Fruit fly (Drosophila melanogaster) whole organism, embryonic: ENCODE measurements around the gene BckdhA.

Experiments used
- CG10366 ChIP-seq: fragments of 200-800 bp; sonication (Bioruptor generic); IDR thresholded peaks from 2 replicates; pipeline ENCODE4 v1.3.6; 2022; ENCODE audit warnings: missing biosample characterization, missing genetic modification characterization
- CG13296 ChIP-seq: fragments of 200-800 bp; sonication (Bioruptor generic); optimal IDR thresholded peaks from 3 replicates; lab custom pipeline; 2018; ENCODE audit warnings: missing biosample characterization, mild to moderate bottlenecking, missing genetic modification characterization
- CG13624 ChIP-seq: fragments of 200-800 bp; sonication (Bioruptor generic); optimal IDR thresholded peaks from 2 replicates; lab custom pipeline; 2016; ENCODE audit warnings: missing biosample characterization, missing genetic modification characterization
- CG15269 ChIP-seq: fragments of 200-800 bp; sonication (Bioruptor generic); optimal IDR thresholded peaks from 2 replicates; lab custom pipeline; 2018; ENCODE audit warnings: missing biosample characterization, mild to moderate bottlenecking, missing genetic modification characterization, moderate library complexity
- CG15696 ChIP-seq: fragments of 200-800 bp; sonication (Bioruptor generic); optimal IDR thresholded peaks from 2 replicates; lab custom pipeline; 2019; ENCODE audit warnings: missing biosample characterization, mild to moderate bottlenecking, missing genetic modification characterization, moderate library complexity
- CG18764 ChIP-seq: fragments of 200-800 bp; sonication (Bioruptor generic); optimal IDR thresholded peaks from 3 replicates; lab custom pipeline; 2016; ENCODE audit warnings: missing biosample characterization, missing genetic modification characterization
- CG2712 ChIP-seq: fragments of 200-800 bp; optimal IDR thresholded peaks from 3 replicates; lab custom pipeline; 2019; ENCODE audit warnings: missing biosample characterization, mild to moderate bottlenecking, missing genetic modification characterization, moderate library complexity
- CG5245 ChIP-seq: fragments of 200-800 bp; sonication (Bioruptor generic); optimal IDR thresholded peaks from 3 replicates; lab custom pipeline; 2016; ENCODE audit warnings: missing biosample characterization, missing genetic modification characterization
- CG6689 ChIP-seq: fragments of 200-800 bp; sonication (Bioruptor generic); IDR thresholded peaks from 2 replicates; pipeline ENCODE4 v1.3.6; 2022; ENCODE audit warnings: missing biosample characterization, missing genetic modification characterization
- CG6765 ChIP-seq: fragments of 200-800 bp; sonication (Bioruptor generic); optimal IDR thresholded peaks from 3 replicates; lab custom pipeline; 2017; ENCODE audit warnings: missing biosample characterization, mild to moderate bottlenecking, missing genetic modification characterization
- CG6791 ChIP-seq: fragments of 200-800 bp; sonication (Bioruptor generic); IDR thresholded peaks from 3 replicates; pipeline ENCODE4 v1.3.6; 2022; ENCODE audit warnings: missing biosample characterization, missing genetic modification characterization; ENCODE audit not compliant: partially characterized antibody
- CG6813 ChIP-seq: fragments of 200-800 bp; sonication (Bioruptor generic); optimal IDR thresholded peaks from 2 replicates; lab custom pipeline; 2017; ENCODE audit warnings: missing biosample characterization, missing genetic modification characterization, mild to moderate bottlenecking, moderate library complexity, missing genetic modification reagents
- CG7556 ChIP-seq: fragments of 200-800 bp; sonication (Bioruptor generic); optimal IDR thresholded peaks from 2 replicates; lab custom pipeline; 2017; ENCODE audit warnings: missing biosample characterization, mild to moderate bottlenecking, missing genetic modification characterization
- CG8388 ChIP-seq: fragments of 200-800 bp; sonication (Bioruptor generic); optimal IDR thresholded peaks from 2 replicates; lab custom pipeline; 2019; ENCODE audit warnings: missing biosample characterization, mild to moderate bottlenecking, missing genetic modification characterization, moderate library complexity
- CG9876 ChIP-seq: fragments of 200-800 bp; sonication (Bioruptor generic); optimal IDR thresholded peaks from 2 replicates; lab custom pipeline; 2016; ENCODE audit warnings: missing biosample characterization, missing genetic modification characterization
- CG9932 ChIP-seq: fragments of 200-800 bp; sonication (Bioruptor generic); IDR thresholded peaks from 2 replicates; pipeline ENCODE4 v1.3.6; 2022; ENCODE audit warnings: missing biosample characterization, missing genetic modification characterization
- CoRest ChIP-seq: fragments of 200-800 bp; sonication (Bioruptor generic); optimal IDR thresholded peaks from 3 replicates; lab custom pipeline; 2018; ENCODE audit warnings: missing biosample characterization, mild to moderate bottlenecking, missing genetic modification characterization, moderate library complexity
- D ChIP-seq, 2 experiments: fragments of 200-800 bp in 1 of 2; fragments of >200 bp in 1 of 2; sonication (Bioruptor generic) in 1 of 2; optimal IDR thresholded peaks; 2 replicates in 1 of 2; 3 replicates in 1 of 2; lab custom pipeline; 2017; ENCODE audit warnings: mild to moderate bottlenecking in 1 of 2, missing biosample characterization in 1 of 2, missing genetic modification characterization in 1 of 2, missing genetic modification reagents in 1 of 2
- Dip3 ChIP-seq: fragments of 200-800 bp; sonication (Bioruptor generic); optimal IDR thresholded peaks from 3 replicates; lab custom pipeline; 2016; ENCODE audit warnings: missing biosample characterization, missing genetic modification characterization
- Ets97D ChIP-seq: fragments of 200-800 bp; sonication (Bioruptor generic); optimal IDR thresholded peaks from 3 replicates; lab custom pipeline; 2016; ENCODE audit warnings: missing biosample characterization, missing genetic modification characterization
- Fer3 ChIP-seq: fragments of 200-800 bp; sonication (Bioruptor generic); optimal IDR thresholded peaks from 2 replicates; lab custom pipeline; 2018; ENCODE audit warnings: missing biosample characterization, mild to moderate bottlenecking, missing genetic modification characterization, moderate library complexity
- HHEX ChIP-seq: fragments of 200-800 bp; sonication (Bioruptor generic); optimal IDR thresholded peaks from 3 replicates; lab custom pipeline; 2017; ENCODE audit warnings: missing biosample characterization, mild to moderate bottlenecking, missing genetic modification characterization, missing genetic modification reagents
- HLH4C ChIP-seq: fragments of 200-800 bp; sonication (Bioruptor generic); IDR thresholded peaks from 3 replicates; pipeline ENCODE4 v1.3.6; 2022; ENCODE audit warnings: missing biosample characterization, missing genetic modification characterization; ENCODE audit not compliant: partially characterized antibody
- HmgD ChIP-seq: fragments of 200-800 bp; sonication (Bioruptor generic); optimal IDR thresholded peaks from 3 replicates; lab custom pipeline; 2016; ENCODE audit warnings: missing biosample characterization, missing genetic modification characterization
- NC2α ChIP-seq: fragments of 200-800 bp; sonication (Bioruptor generic); optimal IDR thresholded peaks from 2 replicates; lab custom pipeline; 2016; ENCODE audit warnings: missing biosample characterization, missing genetic modification characterization
- Opbp ChIP-seq: fragments of 200-800 bp; sonication (Bioruptor generic); IDR thresholded peaks from 3 replicates; pipeline ENCODE4 v1.3.6; 2022; ENCODE audit warnings: missing biosample characterization, missing genetic modification characterization; ENCODE audit not compliant: partially characterized antibody
- Taf1 ChIP-seq: fragments of 200-800 bp; sonication (Bioruptor generic); IDR thresholded peaks from 2 replicates; pipeline ENCODE4 v1.3.6; 2022; ENCODE audit warnings: missing biosample characterization, missing genetic modification characterization
- ato ChIP-seq: fragments of 200-800 bp; sonication (Bioruptor generic); IDR thresholded peaks from 2 replicates; pipeline ENCODE4 v1.3.6; 2022; ENCODE audit warnings: missing biosample characterization, missing genetic modification characterization; ENCODE audit not compliant: partially characterized antibody
- bcd ChIP-seq: fragments of 200-800 bp; sonication (Bioruptor generic); optimal IDR thresholded peaks from 2 replicates; lab custom pipeline; 2017; ENCODE audit warnings: missing biosample characterization, mild to moderate bottlenecking, missing genetic modification characterization
- dmrt99B ChIP-seq: fragments of 200-800 bp; sonication (Bioruptor generic); optimal IDR thresholded peaks from 2 replicates; lab custom pipeline; 2018; ENCODE audit warnings: missing biosample characterization, mild to moderate bottlenecking, missing genetic modification characterization, moderate library complexity
- dpn ChIP-seq, 2 experiments: fragments of 200-800 bp; sonication (Bioruptor generic); optimal IDR thresholded peaks; 3 replicates each; lab custom pipeline; 2016; ENCODE audit warnings: missing biosample characterization in 2 of 2, missing genetic modification characterization in 2 of 2
- fd96Cb ChIP-seq: fragments of 200-800 bp; sonication (Bioruptor generic); optimal IDR thresholded peaks from 2 replicates; lab custom pipeline; 2018; ENCODE audit warnings: missing biosample characterization, mild to moderate bottlenecking, missing genetic modification characterization, moderate library complexity
- ftz-f1 ChIP-seq: fragments of 200-800 bp; sonication (Bioruptor generic); optimal IDR thresholded peaks from 2 replicates; lab custom pipeline; 2016; ENCODE audit warnings: missing biosample characterization, missing genetic modification characterization
- ind ChIP-seq: fragments of 200-800 bp; sonication (Bioruptor generic); optimal IDR thresholded peaks from 3 replicates; lab custom pipeline; 2016; ENCODE audit warnings: missing biosample characterization, missing genetic modification characterization
- inv ChIP-seq: fragments of 200-800 bp; sonication (Bioruptor generic); IDR thresholded peaks from 2 replicates; pipeline ENCODE4 v1.3.6; 2022; ENCODE audit warnings: missing biosample characterization, missing genetic modification characterization; ENCODE audit not compliant: partially characterized antibody
- jigr1 ChIP-seq: fragments of 200-800 bp; sonication (Bioruptor generic); IDR thresholded peaks from 3 replicates; pipeline ENCODE4 v1.3.6; 2022; ENCODE audit warnings: missing biosample characterization, missing genetic modification characterization
- kni ChIP-seq: fragments of 200-800 bp; sonication (Bioruptor generic); optimal IDR thresholded peaks from 3 replicates; lab custom pipeline; 2017; ENCODE audit warnings: mild to moderate bottlenecking, missing biosample characterization, missing genetic modification reagents, missing genetic modification characterization
- lilli ChIP-seq: fragments of 200-800 bp; sonication (Bioruptor generic); optimal IDR thresholded peaks from 3 replicates; lab custom pipeline; 2016; ENCODE audit warnings: missing biosample characterization, missing genetic modification characterization
- lola ChIP-seq, 3 experiments: fragments of >200 bp in 2 of 3; fragments of 200-800 bp in 1 of 3; sonication (Bioruptor generic) in 1 of 3; optimal IDR thresholded peaks; 2 replicates each; lab custom pipeline; 2017 to 2019; ENCODE audit warnings: missing biosample characterization in 3 of 3, missing genetic modification characterization in 3 of 3, mild to moderate bottlenecking in 1 of 3, moderate library complexity in 1 of 3
- pan ChIP-seq, 4 experiments: fragments of >200 bp in 3 of 4; fragments of 200-800 bp in 1 of 4; sonication (Bioruptor generic) in 1 of 4; optimal IDR thresholded peaks in 3 of 4; IDR thresholded peaks in 1 of 4; 2 replicates each; pipeline versions ENCODE4 v1.3.6 to Lab custom; 2017 to 2022; ENCODE audit warnings: missing biosample characterization in 2 of 4, missing genetic modification characterization in 2 of 4, mixed read lengths in 1 of 4
- pzg ChIP-seq: fragments of 200-800 bp; sonication (Bioruptor generic); optimal IDR thresholded peaks from 3 replicates; lab custom pipeline; 2018; ENCODE audit warnings: missing biosample characterization, mild to moderate bottlenecking, missing genetic modification characterization, moderate library complexity
- run ChIP-seq: fragments of 200-800 bp; sonication (Bioruptor generic); optimal IDR thresholded peaks from 3 replicates; lab custom pipeline; 2018; ENCODE audit warnings: missing biosample characterization, mild to moderate bottlenecking, missing genetic modification characterization
- scrt ChIP-seq: fragments of 200-800 bp; sonication (Bioruptor generic); optimal IDR thresholded peaks from 2 replicates; lab custom pipeline; 2018; ENCODE audit warnings: missing biosample characterization, mild to moderate bottlenecking, missing genetic modification characterization, moderate library complexity
- sug ChIP-seq: fragments of 200-800 bp; optimal IDR thresholded peaks from 2 replicates; lab custom pipeline; 2019; ENCODE audit warnings: missing biosample characterization, mild to moderate bottlenecking, missing genetic modification characterization, moderate library complexity
- tx ChIP-seq: fragments of 200-800 bp; sonication (Bioruptor generic); optimal IDR thresholded peaks from 2 replicates; lab custom pipeline; 2016; ENCODE audit warnings: missing biosample characterization, missing genetic modification characterization
- unc-4 ChIP-seq: fragments of 200-800 bp; sonication (Bioruptor generic); IDR thresholded peaks from 2 replicates; pipeline ENCODE4 v1.3.6; 2022; ENCODE audit warnings: missing biosample characterization, missing genetic modification characterization; ENCODE audit not compliant: partially characterized antibody

Gene BckdhA

dm6 chr3R:9555334-9555974, at the start of gene BckdhA, which contains the start of gene CG9386 (continued):
- TF ChIP-seq Opbp (GFP tag; lab: Robert Waterston, UW) (0 out of 3 replicates have a peak, but pooled peaks have one; percentile 5), Taf1 (GFP tag; lab: Robert Waterston, UW) (0 out of 2 replicates have a peak, but pooled peaks have one; percentile 24), CG6813 (GFP tag; lab: Kevin White, UChicago) (no peak), NC2α (GFP tag; lab: Kevin White, UChicago) (no peak), sug (peak; percentile 60), inv (peak; percentile 54), ind (GFP tag; lab: Kevin White, UChicago) (peak; percentile 52), tx (GFP tag; lab: Kevin White, UChicago) (peak; percentile 18), pzg (peak; percentile 55), lola (GFP tag; optimal IDR thresholded peaks at IDR 0.05; lab: Kevin White, UChicago) (peak in 1 of 3 experiments; percentile 48), CG9932 (GFP tag; lab: Robert Waterston, UW) (peak; percentile 80), CG8388 (GFP tag; lab: Kevin White, UChicago) (peak; percentile 5), CG9876 (peak; percentile 26), ftz-f1 (no peak), jigr1 (GFP tag; lab: Robert Waterston, UW) (no peak), CG7556 (GFP tag; lab: Kevin White, UChicago) (peak; percentile 42), fd96Cb (tag; lab: Kevin White, UChicago) (peak; percentile 31), scrt (peak; percentile 49), Fer3 (tag; lab: Kevin White, UChicago) (peak; percentile 42), CG18764 (peak; percentile 16), CG6689 (GFP tag; lab: Robert Waterston, UW) (peak; percentile 95), Ets97D (GFP tag; lab: Kevin White, UChicago) (peak; percentile 35), run (tag; lab: Kevin White, UChicago) (no peak), unc-4 (peak; percentile 73), CG10366 (peak; percentile 28; the same call in 1 of the 2 replicates), HLH4C (peak; percentile 74), dpn (GFP tag; optimal IDR thresholded peaks at IDR 0.05; lab: Kevin White, UChicago) (peak; percentile 59 to 64), HHEX (GFP tag; lab: Kevin White, UChicago) (peak; percentile 32), CG5245 (GFP tag; lab: Kevin White, UChicago) (peak; percentile 0), pan (optimal IDR thresholded peaks at IDR 0.05; lab: Kevin White, UChicago) (no peak), pan (GFP tag; optimal IDR thresholded peaks at IDR 0.05 in 1 of 2, IDR thresholded peaks at IDR 0.05 in 1 of 2) (peak in 1 of 2 experiments; percentile 55), Dip3 (GFP tag; lab: Kevin White, UChicago) (peak; percentile 63), CG15269 (no peak), CG6765 (peak; percentile 27), dmrt99B (tag; lab: Kevin White, UChicago) (no peak), CG6791 (peak; percentile 12; the same call in 1 of the 3 replicates), CG2712 (tag; lab: Kevin White, UChicago) (peak; percentile 64), lilli (GFP tag; lab: Kevin White, UChicago) (peak; percentile 78), CG15696 (tag; lab: Kevin White, UChicago) (peak; percentile 38), ato (GFP tag; lab: Robert Waterston, UW) (peak; percentile 56; the same call in 1 of the 2 replicates), CG13296 (peak; percentile 59), bcd (GFP tag; lab: Kevin White, UChicago) (peak; percentile 21), HmgD (peak; percentile 21), CG13624 (peak; percentile 68), D (optimal IDR thresholded peaks at IDR 0.05; lab: Kevin White, UChicago) (no peak), D (GFP tag; optimal IDR thresholded peaks at IDR 0.05; lab: Kevin White, UChicago) (no peak), kni (GFP tag; lab: Kevin White, UChicago) (no peak), CoRest (peak; percentile 73)
